Fruit fly (Drosophila melanogaster) whole organism, pupa: ENCODE data around the gene TwdlV.

Source experiments
- CG10348 ChIP-seq: fragments of 200-800 bp; sonication (Bioruptor generic); IDR thresholded peaks from 2 replicates; pipeline ENCODE4 v1.3.6; 2022; ENCODE audit warnings: missing biosample characterization, missing genetic modification characterization
- CG12605 ChIP-seq: fragments of 200-800 bp; sonication (Bioruptor generic); IDR thresholded peaks from 2 replicates; pipeline ENCODE4 v1.3.6; 2022; ENCODE audit warnings: missing biosample characterization, missing genetic modification characterization
- CG13204 ChIP-seq: fragments of 200-800 bp; sonication (Bioruptor generic); optimal IDR thresholded peaks from 2 replicates; lab custom pipeline; 2018; ENCODE audit warnings: missing biosample characterization, mild to moderate bottlenecking, missing genetic modification characterization, moderate library complexity
- CG14655 ChIP-seq: fragments of 200-800 bp; sonication (Bioruptor generic); optimal IDR thresholded peaks from 3 replicates; lab custom pipeline; 2017; ENCODE audit warnings: mild to moderate bottlenecking, missing biosample characterization, missing genetic modification reagents, missing genetic modification characterization
- CG15710 ChIP-seq: fragments of 200-800 bp; sonication (Bioruptor generic); optimal IDR thresholded peaks from 2 replicates; lab custom pipeline; 2018; ENCODE audit warnings: missing biosample characterization, mild to moderate bottlenecking, missing genetic modification characterization, moderate library complexity
- CG17806 ChIP-seq: fragments of 200-800 bp; sonication (Bioruptor generic); optimal IDR thresholded peaks from 2 replicates; lab custom pipeline; 2018; ENCODE audit warnings: missing biosample characterization, mild to moderate bottlenecking, missing genetic modification characterization, moderate library complexity
- CG32121 ChIP-seq: fragments of 200-800 bp; sonication (Bioruptor generic); IDR thresholded peaks from 2 replicates; pipeline ENCODE4 v1.3.6; 2022; ENCODE audit warnings: missing biosample characterization, missing genetic modification characterization
- CG34367 ChIP-seq: fragments of 200-800 bp; sonication (Bioruptor generic); optimal IDR thresholded peaks from 2 replicates; lab custom pipeline; 2018; ENCODE audit warnings: missing biosample characterization, mild to moderate bottlenecking, missing genetic modification characterization
- CG4496 ChIP-seq: fragments of 200-800 bp; sonication (Bioruptor generic); IDR thresholded peaks from 3 replicates; pipeline ENCODE4 v1.3.6; 2022; ENCODE audit warnings: missing biosample characterization, missing genetic modification characterization
- CG8159 ChIP-seq: fragments of 200-800 bp; sonication (Bioruptor generic); optimal IDR thresholded peaks from 3 replicates; lab custom pipeline; 2018; ENCODE audit warnings: missing biosample characterization, mild to moderate bottlenecking, missing genetic modification characterization, moderate library complexity
- CG8301 ChIP-seq: fragments of 200-800 bp; sonication (Bioruptor generic); optimal IDR thresholded peaks from 2 replicates; lab custom pipeline; 2018; ENCODE audit warnings: missing biosample characterization, mild to moderate bottlenecking, missing genetic modification characterization
- CG9948 ChIP-seq: fragments of 200-800 bp; sonication (Bioruptor generic); optimal IDR thresholded peaks from 2 replicates; lab custom pipeline; 2018; ENCODE audit warnings: missing biosample characterization, mild to moderate bottlenecking, missing genetic modification characterization, moderate library complexity
- D1 ChIP-seq: fragments of 200-800 bp; sonication (Bioruptor generic); optimal IDR thresholded peaks from 2 replicates; lab custom pipeline; 2018; ENCODE audit warnings: missing biosample characterization, mild to moderate bottlenecking, missing genetic modification characterization, moderate library complexity
- EcR ChIP-seq: fragments of 200-800 bp; sonication (Bioruptor generic); optimal IDR thresholded peaks from 3 replicates; lab custom pipeline; 2019; ENCODE audit warnings: missing biosample characterization, missing genetic modification characterization, mild to moderate bottlenecking, moderate library complexity, missing genetic modification reagents
- Ets98B ChIP-seq: fragments of 200-800 bp; sonication (Bioruptor generic); IDR thresholded peaks from 2 replicates; pipeline ENCODE4 v1.3.6; 2022; ENCODE audit warnings: missing biosample characterization, missing genetic modification characterization
- Pif1A ChIP-seq: fragments of 200-800 bp; sonication (Bioruptor generic); optimal IDR thresholded peaks from 3 replicates; lab custom pipeline; 2016; ENCODE audit warnings: missing biosample characterization, missing genetic modification characterization
- Pif1B ChIP-seq: fragments of 200-800 bp; sonication (Bioruptor generic); optimal IDR thresholded peaks from 3 replicates; lab custom pipeline; 2016; ENCODE audit warnings: missing biosample characterization, missing genetic modification characterization
- Snoo ChIP-seq: fragments of 200-800 bp; sonication (Bioruptor generic); optimal IDR thresholded peaks from 3 replicates; lab custom pipeline; 2017; ENCODE audit warnings: missing biosample characterization, mild to moderate bottlenecking, missing genetic modification characterization, inconsistent platforms
- fd96Ca ChIP-seq: fragments of 200-800 bp; sonication (Bioruptor generic); IDR thresholded peaks from 3 replicates; pipeline ENCODE4 v1.3.6; 2022; ENCODE audit warnings: missing biosample characterization, missing genetic modification characterization
- gl ChIP-seq: fragments of 200-800 bp; sonication (Bioruptor generic); optimal IDR thresholded peaks from 2 replicates; lab custom pipeline; 2018; ENCODE audit warnings: missing biosample characterization, mild to moderate bottlenecking, missing genetic modification characterization
- rn ChIP-seq: fragments of 200-800 bp; sonication (Bioruptor generic); IDR thresholded peaks from 2 replicates; pipeline ENCODE4 v1.3.6; 2022; ENCODE audit warnings: missing biosample characterization, missing genetic modification characterization

The TwdlV gene

DNA sequence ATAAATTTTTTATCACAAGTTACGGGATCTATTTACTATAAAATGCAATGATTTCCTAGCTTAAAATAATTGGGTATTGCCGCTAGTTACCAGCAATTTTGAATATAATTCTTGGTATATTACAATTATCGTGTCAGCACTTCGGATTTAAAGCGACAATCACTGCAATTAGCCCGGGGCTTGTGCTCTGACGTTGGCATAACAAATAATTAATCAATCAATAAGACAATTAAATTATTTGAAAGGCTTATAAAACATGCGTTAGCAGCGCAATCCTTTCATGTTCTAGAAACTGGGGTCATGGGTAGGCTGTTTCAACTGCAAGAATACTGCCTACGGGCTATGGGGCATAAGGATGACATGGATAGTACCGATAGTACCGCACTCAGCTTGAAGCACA, 2.2 kb downstream of the TwdlV start, which contains the start of gene Or82a:
Gene Or82a (plus strand): TSS at position 301 of the 400 bp plus-strand sequence.
- no peak for TF ChIP-seq CG4496 (GFP tag; lab: Robert Waterston, UW)
- no peak for TF ChIP-seq Ets98B (GFP tag; lab: Robert Waterston, UW)
- no peak for TF ChIP-seq CG12605 (GFP tag; lab: Robert Waterston, UW)
- TF ChIP-seq Pif1B: no peak
- no peak for TF ChIP-seq gl (tag; lab: Kevin White, UChicago)
- TF ChIP-seq CG10348 (GFP tag; lab: Robert Waterston, UW): no peak
- no peak for TF ChIP-seq EcR (GFP tag; lab: Kevin White, UChicago)
- no peak for TF ChIP-seq CG32121

- no peak for TF ChIP-seq CG32121
- TF ChIP-seq D1 (tag; lab: Kevin White, UChicago): no peak
- no peak for TF ChIP-seq CG12605 (GFP tag; lab: Robert Waterston, UW)
- no peak for TF ChIP-seq gl (tag; lab: Kevin White, UChicago)
- TF ChIP-seq CG15710 (tag; lab: Kevin White, UChicago): no peak
- no peak for TF ChIP-seq Ets98B (GFP tag; lab: Robert Waterston, UW)
- TF ChIP-seq CG8301 (tag; lab: Kevin White, UChicago): no peak
- TF ChIP-seq CG17806 (tag; lab: Kevin White, UChicago): no peak
- no peak for TF ChIP-seq EcR (GFP tag; lab: Kevin White, UChicago)
Measured at dm6 chr3R:4266470-4266869, 12.0 kb downstream of the TwdlV start, which contains the start of gene CG1092. TSS of gene CG1092 (plus strand) at chr3R:4266770.

- no peak for TF ChIP-seq CG8159 (tag; lab: Kevin White, UChicago)
- TF ChIP-seq CG10348 (GFP tag; lab: Robert Waterston, UW): no peak
- TF ChIP-seq CG13204 (GFP tag; lab: Kevin White, UChicago): no peak
- TF ChIP-seq CG17806 (tag; lab: Kevin White, UChicago): no peak
Measured at dm6 chr3R:4268339-4268738, 13.8 kb downstream of the TwdlV start.

DNA sequence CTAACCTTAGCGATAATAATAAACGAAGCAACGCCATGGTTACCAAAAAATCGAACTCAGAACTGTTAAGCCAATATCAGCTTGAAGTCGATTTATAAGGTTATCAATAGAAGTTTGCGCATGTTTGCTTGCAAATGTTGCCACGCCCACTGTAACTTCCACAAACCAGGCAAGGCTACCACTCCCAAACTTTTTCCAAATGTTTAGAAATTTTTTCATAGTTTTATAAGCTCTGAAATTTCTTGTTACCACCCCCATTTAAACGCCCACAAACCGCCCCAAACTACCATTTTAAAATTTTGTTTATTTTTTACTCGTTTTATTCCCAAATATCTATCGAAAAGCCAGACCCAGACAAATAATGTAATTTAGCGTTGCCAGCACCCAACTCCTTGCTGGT, 23.3 kb downstream of the TwdlV start, which contains the start of gene flip:
Gene flip (minus strand): TSS at position 101 of the 400 bp plus-strand sequence.
- TF ChIP-seq Pif1A (no peak), CG13204 (GFP tag; lab: Kevin White, UChicago) (no peak), CG10348 (GFP tag; lab: Robert Waterston, UW) (no peak), CG8301 (tag; lab: Kevin White, UChicago) (no peak), CG9948 (tag; lab: Kevin White, UChicago) (no peak), CG8159 (tag; lab: Kevin White, UChicago) (no peak), CG12605 (GFP tag; lab: Robert Waterston, UW) (no peak), CG14655 (GFP tag; lab: Kevin White, UChicago) (no peak), Ets98B (GFP tag; lab: Robert Waterston, UW) (no peak), CG34367 (no peak), rn (no peak)

dm6 chr3R:4280062-4280461, 25.6 kb downstream of the TwdlV start, which contains the start of gene cpx:
TSS of gene cpx (plus strand) at chr3R:4280221.
- TF ChIP-seq D1 (tag; lab: Kevin White, UChicago) (no peak), Pif1B (no peak), CG4496 (GFP tag; lab: Robert Waterston, UW) (no peak), fd96Ca (GFP tag; lab: Robert Waterston, UW) (no peak), Ets98B (GFP tag; lab: Robert Waterston, UW) (no peak), CG8159 (tag; lab: Kevin White, UChicago) (no peak), CG10348 (GFP tag; lab: Robert Waterston, UW) (no peak), CG34367 (no peak), rn (no peak), CG14655 (GFP tag; lab: Kevin White, UChicago) (no peak), CG8301 (tag; lab: Kevin White, UChicago) (no peak), CG12605 (GFP tag; lab: Robert Waterston, UW) (no peak), CG17806 (tag; lab: Kevin White, UChicago) (no peak), CG13204 (GFP tag; lab: Kevin White, UChicago) (no peak), EcR (GFP tag; lab: Kevin White, UChicago) (no peak), Snoo (tag; lab: Kevin White, UChicago) (no peak)

- TF ChIP-seq CG10348 (GFP tag; lab: Robert Waterston, UW) (no peak), CG4496 (GFP tag; lab: Robert Waterston, UW) (0 out of 3 replicates have a peak, but pooled peaks have one; percentile 29), Pif1B (no peak), fd96Ca (GFP tag; lab: Robert Waterston, UW) (0 out of 3 replicates have a peak, but pooled peaks have one; percentile 11), CG13204 (GFP tag; lab: Kevin White, UChicago) (peak; percentile 16), Ets98B (GFP tag; lab: Robert Waterston, UW) (0 out of 2 replicates have a peak, but pooled peaks have one; percentile 13)
Measured at dm6 chr3R:4281119-4281861, 26.8 kb downstream of the TwdlV start.
